Fruit fly (Drosophila melanogaster) whole organism, embryonic: ENCODE measurements around the gene CG8814.
A peak's percentile ranks its signal among the peaks of the same experiment; 100 is the strongest.

Source experiments
- Abd-B ChIP-seq: fragments of 200-800 bp; sonication (Bioruptor generic); optimal IDR thresholded peaks from 2 replicates; lab custom pipeline; 2018; ENCODE audit warnings: missing biosample characterization, mild to moderate bottlenecking, missing genetic modification characterization, moderate library complexity
- Atf6 ChIP-seq: fragments of 200-800 bp; sonication (Bioruptor generic); IDR thresholded peaks from 2 replicates; pipeline ENCODE4 v1.3.6; 2022; ENCODE audit warnings: missing biosample characterization, missing genetic modification characterization
- CG1024 ChIP-seq: fragments of 200-800 bp; sonication (Bioruptor generic); IDR thresholded peaks from 2 replicates; pipeline ENCODE4 v1.3.6; 2022; ENCODE audit warnings: missing biosample characterization, missing genetic modification characterization
- CG10321 ChIP-seq: fragments of 200-800 bp; sonication (Bioruptor generic); IDR thresholded peaks from 2 replicates; pipeline ENCODE4 v1.3.6; 2022; ENCODE audit warnings: missing biosample characterization, missing genetic modification characterization
- CG10366 ChIP-seq: fragments of 200-800 bp; sonication (Bioruptor generic); IDR thresholded peaks from 2 replicates; pipeline ENCODE4 v1.3.6; 2022; ENCODE audit warnings: missing biosample characterization, missing genetic modification characterization
- CG10543 ChIP-seq: fragments of 200-800 bp; sonication (Bioruptor generic); optimal IDR thresholded peaks from 3 replicates; lab custom pipeline; 2017; ENCODE audit warnings: missing biosample characterization, mild to moderate bottlenecking, missing genetic modification characterization, moderate library complexity
- CG10565 ChIP-seq: fragments of 200-800 bp; sonication (Bioruptor generic); optimal IDR thresholded peaks from 3 replicates; lab custom pipeline; 2016; ENCODE audit warnings: missing biosample characterization, mild to moderate bottlenecking, missing genetic modification characterization
- CG11723 ChIP-seq: fragments of 200-800 bp; sonication (Bioruptor generic); optimal IDR thresholded peaks from 2 replicates; lab custom pipeline; 2017; ENCODE audit warnings: missing biosample characterization, mild to moderate bottlenecking, missing genetic modification characterization
- CG14441 ChIP-seq: fragments of 200-800 bp; sonication (Bioruptor generic); IDR thresholded peaks from 2 replicates; pipeline ENCODE4 v1.3.6; 2022; ENCODE audit warnings: missing biosample characterization, missing genetic modification characterization
- CG18011 ChIP-seq: fragments of 200-800 bp; sonication (Bioruptor generic); optimal IDR thresholded peaks from 2 replicates; lab custom pipeline; 2017; ENCODE audit warnings: missing biosample characterization, missing genetic modification characterization, mild to moderate bottlenecking, moderate library complexity, missing genotype
- CG18619 ChIP-seq: fragments of 200-800 bp; sonication (Bioruptor generic); optimal IDR thresholded peaks from 3 replicates; lab custom pipeline; 2017; ENCODE audit warnings: missing biosample characterization, mild to moderate bottlenecking, missing genetic modification characterization
- CG3065 ChIP-seq: fragments of 200-800 bp; sonication (Bioruptor generic); optimal IDR thresholded peaks from 2 replicates; lab custom pipeline; 2016; ENCODE audit warnings: missing biosample characterization, missing genetic modification characterization
- CG3726 ChIP-seq: fragments of 200-800 bp; sonication (Bioruptor generic); IDR thresholded peaks from 3 replicates; pipeline ENCODE4, ENCODE4 v1.3.6; 2022; ENCODE audit warnings: missing biosample characterization, missing genetic modification characterization
- CG4820 ChIP-seq: fragments of 200-800 bp; sonication (Bioruptor generic); optimal IDR thresholded peaks from 3 replicates; lab custom pipeline; 2016; ENCODE audit warnings: missing biosample characterization, missing genetic modification characterization
- CG4854 ChIP-seq: fragments of 200-800 bp; sonication (Bioruptor generic); optimal IDR thresholded peaks from 2 replicates; lab custom pipeline; 2016; ENCODE audit warnings: missing biosample characterization, missing genetic modification characterization, inconsistent platforms
- CG5953 ChIP-seq: fragments of 200-800 bp; sonication (Bioruptor generic); IDR thresholded peaks from 2 replicates; pipeline ENCODE4 v1.3.6; 2022; ENCODE audit warnings: missing biosample characterization, missing genetic modification characterization
- CG6654 ChIP-seq: fragments of 200-800 bp; sonication (Bioruptor generic); optimal IDR thresholded peaks from 2 replicates; lab custom pipeline; 2017; ENCODE audit warnings: missing biosample characterization, mild to moderate bottlenecking, missing genetic modification characterization
- CG8281 ChIP-seq: fragments of 200-800 bp; sonication (Bioruptor generic); optimal IDR thresholded peaks from 2 replicates; lab custom pipeline; 2018; ENCODE audit warnings: missing biosample characterization, mild to moderate bottlenecking, missing genetic modification characterization, moderate library complexity
- CG8290 ChIP-seq, 3 experiments: fragments of 200-800 bp; sonication (Bioruptor generic); optimal IDR thresholded peaks; 2 replicates each; lab custom pipeline; 2016 to 2019; ENCODE audit warnings: missing biosample characterization in 3 of 3, missing genetic modification characterization in 3 of 3, mild to moderate bottlenecking in 2 of 3, moderate library complexity in 1 of 3
- E2f2 ChIP-seq: fragments of 200-800 bp; sonication (Bioruptor generic); IDR thresholded peaks from 2 replicates; pipeline ENCODE4 v1.3.6; 2022; ENCODE audit warnings: missing biosample characterization, missing genetic modification characterization
- Ets97D ChIP-seq: fragments of 200-800 bp; sonication (Bioruptor generic); optimal IDR thresholded peaks from 3 replicates; lab custom pipeline; 2016; ENCODE audit warnings: missing biosample characterization, missing genetic modification characterization
- H15 ChIP-seq: fragments of 200-800 bp; sonication (Bioruptor generic); IDR thresholded peaks from 3 replicates; pipeline ENCODE4 v1.3.6; 2022; ENCODE audit warnings: missing biosample characterization, missing genetic modification characterization
- HHEX ChIP-seq: fragments of 200-800 bp; sonication (Bioruptor generic); optimal IDR thresholded peaks from 3 replicates; lab custom pipeline; 2017; ENCODE audit warnings: missing biosample characterization, mild to moderate bottlenecking, missing genetic modification characterization, missing genetic modification reagents
- Hmx ChIP-seq: fragments of 200-800 bp; sonication (Bioruptor generic); optimal IDR thresholded peaks from 2 replicates; lab custom pipeline; 2016; ENCODE audit warnings: missing biosample characterization, missing genetic modification characterization
- Mad ChIP-seq: fragments of 200-800 bp; sonication (Bioruptor generic); optimal IDR thresholded peaks from 2 replicates; lab custom pipeline; 2016; ENCODE audit warnings: missing biosample characterization, missing genetic modification characterization
- Rfx ChIP-seq: fragments of 200-800 bp; sonication (Bioruptor generic); IDR thresholded peaks from 2 replicates; pipeline ENCODE4 v1.3.6; 2022; ENCODE audit warnings: missing biosample characterization, missing genetic modification characterization
- az2 ChIP-seq: fragments of 200-800 bp; sonication (Bioruptor generic); optimal IDR thresholded peaks from 3 replicates; lab custom pipeline; 2016; ENCODE audit warnings: missing biosample characterization, missing genetic modification characterization
- bbx ChIP-seq: fragments of 200-800 bp; sonication (Bioruptor generic); IDR thresholded peaks from 2 replicates; pipeline ENCODE4 v1.3.6; 2022; ENCODE audit warnings: missing biosample characterization, missing genetic modification characterization; ENCODE audit not compliant: partially characterized antibody
- cad ChIP-seq: fragments of >200 bp; optimal IDR thresholded peaks from 2 replicates; lab custom pipeline; 2017; ENCODE audit warnings: missing biosample characterization, missing genetic modification characterization
- cwo ChIP-seq: fragments of 200-800 bp; sonication (Bioruptor generic); optimal IDR thresholded peaks from 3 replicates; lab custom pipeline; 2017; ENCODE audit warnings: missing biosample characterization, missing genetic modification characterization, mild to moderate bottlenecking, moderate library complexity, missing genetic modification reagents
- fd102C ChIP-seq: fragments of 200-800 bp; sonication (Bioruptor generic); optimal IDR thresholded peaks from 2 replicates; lab custom pipeline; 2018; ENCODE audit warnings: missing biosample characterization, mild to moderate bottlenecking, missing genetic modification characterization, moderate library complexity
- gce ChIP-seq: fragments of 200-800 bp; sonication (Bioruptor generic); IDR thresholded peaks from 3 replicates; pipeline ENCODE4 v1.3.6; 2022; ENCODE audit warnings: missing biosample characterization, missing genetic modification characterization
- gfzf ChIP-seq: fragments of 200-800 bp; sonication (Bioruptor generic); optimal IDR thresholded peaks from 2 replicates; lab custom pipeline; 2016; ENCODE audit warnings: missing biosample characterization, mild to moderate bottlenecking, missing genetic modification characterization, moderate library complexity
- ken ChIP-seq: fragments of 200-800 bp; sonication (Bioruptor generic); IDR thresholded peaks from 3 replicates; pipeline ENCODE4 v1.3.6; 2022; ENCODE audit warnings: missing biosample characterization, missing genetic modification characterization
- klu ChIP-seq: fragments of 200-800 bp; sonication (Bioruptor generic); IDR thresholded peaks from 2 replicates; pipeline ENCODE4 v1.3.6; 2022; ENCODE audit warnings: missing biosample characterization, missing genetic modification characterization
- mld ChIP-seq: fragments of 200-800 bp; sonication (Bioruptor generic); IDR thresholded peaks from 3 replicates; pipeline ENCODE4 v1.3.6; 2022; ENCODE audit warnings: missing biosample characterization, missing genetic modification characterization; ENCODE audit not compliant: partially characterized antibody
- nerfin-2 ChIP-seq: fragments of 200-800 bp; sonication (Bioruptor generic); IDR thresholded peaks from 2 replicates; pipeline ENCODE4 v1.3.6; 2022; ENCODE audit warnings: missing biosample characterization, missing genetic modification characterization; ENCODE audit not compliant: partially characterized antibody
- nmo ChIP-seq: fragments of 200-800 bp; sonication (Bioruptor generic); optimal IDR thresholded peaks from 2 replicates; lab custom pipeline; 2018; ENCODE audit warnings: missing biosample characterization, mild to moderate bottlenecking, missing genetic modification characterization, moderate library complexity
- run ChIP-seq: fragments of 200-800 bp; sonication (Bioruptor generic); optimal IDR thresholded peaks from 3 replicates; lab custom pipeline; 2018; ENCODE audit warnings: missing biosample characterization, mild to moderate bottlenecking, missing genetic modification characterization
- schlank ChIP-seq: fragments of 200-800 bp; sonication (Bioruptor generic); optimal IDR thresholded peaks from 2 replicates; lab custom pipeline; 2018; ENCODE audit warnings: missing biosample characterization, mild to moderate bottlenecking, missing genetic modification characterization
- slou ChIP-seq: fragments of 200-800 bp; sonication (Bioruptor generic); optimal IDR thresholded peaks from 3 replicates; lab custom pipeline; 2016; ENCODE audit warnings: missing biosample characterization, missing genetic modification characterization
- sr ChIP-seq: fragments of 200-800 bp; sonication (Bioruptor generic); IDR thresholded peaks from 3 replicates; pipeline ENCODE4 v1.3.6; 2022; ENCODE audit warnings: missing biosample characterization, missing genetic modification characterization
- stc ChIP-seq: fragments of 200-800 bp; sonication (Bioruptor generic); IDR thresholded peaks from 2 replicates; pipeline ENCODE4 v1.3.6; 2022; ENCODE audit warnings: missing biosample characterization, missing genetic modification characterization
- toy ChIP-seq: fragments of 200-800 bp; sonication (Bioruptor generic); IDR thresholded peaks from 2 replicates; pipeline ENCODE4 v1.3.6; 2022; ENCODE audit warnings: missing biosample characterization, missing genetic modification characterization
- trem ChIP-seq: fragments of 200-800 bp; optimal IDR thresholded peaks from 3 replicates; lab custom pipeline; 2019; ENCODE audit warnings: missing biosample characterization, mild to moderate bottlenecking, missing genetic modification characterization, moderate library complexity
- vfl ChIP-seq: fragments of 200-800 bp; sonication (Bioruptor generic); optimal IDR thresholded peaks from 2 replicates; lab custom pipeline; 2016; ENCODE audit warnings: missing biosample characterization, missing genetic modification characterization
- wor ChIP-seq: fragments of 200-800 bp; sonication (Bioruptor generic); IDR thresholded peaks from 2 replicates; pipeline ENCODE4 v1.3.6; 2022; ENCODE audit warnings: missing biosample characterization, missing genetic modification characterization
- zen2 ChIP-seq: fragments of 200-800 bp; sonication (Bioruptor generic); IDR thresholded peaks from 3 replicates; pipeline ENCODE4 v1.3.6; 2022; ENCODE audit warnings: missing biosample characterization, missing genetic modification characterization; ENCODE audit not compliant: partially characterized antibody

The CG8814 gene

dm6 chr2L:2855773-2856615 lies 18.7 kb upstream of the CG8814 start, which contains the start of the genes CG3104 and RpS21 (continued):
- TF ChIP-seq slou (GFP tag; lab: Kevin White, UChicago) (peak; percentile 82), trem (tag; lab: Kevin White, UChicago) (peak; percentile 82), cad (GFP tag; lab: Kevin White, UChicago) (no peak), CG10565 (GFP tag; lab: Kevin White, UChicago) (peak; percentile 66), CG14441 (GFP tag; lab: Robert Waterston, UW) (peak; percentile 88), Mad (GFP tag; lab: Kevin White, UChicago) (peak; percentile 87), CG4820 (GFP tag; lab: Kevin White, UChicago) (peak; percentile 72), ken (GFP tag; lab: Robert Waterston, UW) (peak; percentile 95), mld (GFP tag; lab: Robert Waterston, UW) (no peak), CG3726 (GFP tag; lab: Robert Waterston, UW) (peak; percentile 79; the same call in 1 of the 3 replicates), CG10321 (GFP tag; lab: Robert Waterston, UW) (peak; percentile 71; the same call in 1 of the 2 replicates), toy (GFP tag; lab: Robert Waterston, UW) (peak; percentile 80; the same call in 1 of the 2 replicates), CG10366 (GFP tag; lab: Robert Waterston, UW) (peak; percentile 88), CG18619 (GFP tag; lab: Kevin White, UChicago) (peak; percentile 93), CG6654 (GFP tag; lab: Kevin White, UChicago) (peak; percentile 60), Hmx (no peak), Abd-B (GFP tag; lab: Kevin White, UChicago) (peak; percentile 26), stc (peak; percentile 51), bbx (0 out of 2 replicates have a peak, but pooled peaks have one; percentile 22), cwo (GFP tag; lab: Kevin White, UChicago) (peak; percentile 63), zen2 (no peak; the same call in 2 of the 3 replicates), sr (GFP tag; lab: Robert Waterston, UW) (peak; percentile 91), E2f2 (peak; percentile 88), Ets97D (peak; percentile 98), wor (GFP tag; lab: Robert Waterston, UW) (peak; percentile 67), CG3065 (GFP tag; lab: Kevin White, UChicago) (peak; percentile 57), H15 (peak; percentile 81), CG5953 (GFP tag; lab: Robert Waterston, UW) (peak; percentile 92), CG11723 (peak; percentile 88), gce (GFP tag; lab: Robert Waterston, UW) (peak; percentile 83; the same call in 2 of the 3 replicates), CG10543 (GFP tag; lab: Kevin White, UChicago) (peak; percentile 95), CG8281 (tag; lab: Kevin White, UChicago) (peak; percentile 57), CG4854 (GFP tag; lab: Kevin White, UChicago) (peak; percentile 75), CG8290 (GFP tag; optimal IDR thresholded peaks at IDR 0.05; lab: Kevin White, UChicago) (peak; percentile 86), CG8290 (tag; optimal IDR thresholded peaks at IDR 0.05; lab: Kevin White, UChicago) (peak; percentile 85 to 92), gfzf (peak; percentile 77), Atf6 (GFP tag; lab: Robert Waterston, UW) (peak; percentile 82), nmo (GFP tag; lab: Kevin White, UChicago) (peak; percentile 86), az2 (GFP tag; lab: Kevin White, UChicago) (peak; percentile 75), CG18011 (peak; percentile 34), vfl (peak; percentile 12), run (peak; percentile 65), nerfin-2 (GFP tag; lab: Robert Waterston, UW) (no peak), HHEX (peak; percentile 93), fd102C (GFP tag; lab: Kevin White, UChicago) (peak; percentile 62), Rfx (peak; percentile 97), klu (peak; percentile 72), schlank (tag; lab: Kevin White, UChicago) (peak; percentile 83), CG1024 (GFP tag; lab: Robert Waterston, UW) (peak; percentile 92)
